Fruit fly (Drosophila melanogaster): ENCODE results near the gene CG15760.

The CG15760 gene

dm6 chrX:13641115-13641890 lies 28.2 kb upstream of the CG15760 start (continued):
- peak; percentile 95 for TF ChIP-seq Hmr (GFP tag; optimal IDR thresholded peaks at IDR 0.05)
- peak; percentile 92 for TF ChIP-seq Fer1 (GFP tag; optimal IDR thresholded peaks at IDR 0.05)
- peak; percentile 89 for TF ChIP-seq Ssrp (tag; optimal IDR thresholded peaks at IDR 0.05)
- peak; percentile 76 for TF ChIP-seq CG6683 (GFP tag; optimal IDR thresholded peaks at IDR 0.05)
- peak; percentile 91; the same call in 2 of the 3 replicates for TF ChIP-seq C15 (GFP tag; IDR thresholded peaks at IDR 0.05)
- no peak for TF ChIP-seq corto (GFP tag; optimal IDR thresholded peaks at IDR 0.05)
- TF ChIP-seq CG10321 (GFP tag; IDR thresholded peaks at IDR 0.05), result peak; percentile 75
- TF ChIP-seq fu2 (GFP tag; optimal IDR thresholded peaks at IDR 0.05), result peak; percentile 95
- peak; percentile 93 for TF ChIP-seq CG12942 (GFP tag; optimal IDR thresholded peaks at IDR 0.05)
- peak; percentile 78 for TF ChIP-seq CG3163 (GFP tag; optimal IDR thresholded peaks at IDR 0.05)
- TF ChIP-seq CG34224 (GFP tag; IDR thresholded peaks at IDR 0.05; ENCODE audit: partially characterized antibody), result no peak
- TF ChIP-seq Bteb2 (GFP tag; optimal IDR thresholded peaks at IDR 0.05), result peak; percentile 94
- peak; percentile 90 for TF ChIP-seq CG6689 (GFP tag; IDR thresholded peaks at IDR 0.05)
- TF ChIP-seq YL-1 (GFP tag; optimal IDR thresholded peaks at IDR 0.05), result peak; percentile 79
- peak; percentile 85; the same call in 2 of the 3 replicates for TF ChIP-seq otp (GFP tag; IDR thresholded peaks at IDR 0.05)
- TF ChIP-seq z (GFP tag; IDR thresholded peaks at IDR 0.05), result peak; percentile 61; the same call in 2 of the 3 replicates
- TF ChIP-seq Gsc (GFP tag; IDR thresholded peaks at IDR 0.05), result peak; percentile 76
- TF ChIP-seq tup (GFP tag; optimal IDR thresholded peaks at IDR 0.05), result peak; percentile 92
- peak; percentile 88 for TF ChIP-seq ATbp (GFP tag; optimal IDR thresholded peaks at IDR 0.05)
- peak; percentile 92 for TF ChIP-seq sisA (GFP tag; IDR thresholded peaks at IDR 0.05)
- TF ChIP-seq CG12071 (GFP tag; optimal IDR thresholded peaks at IDR 0.05), result peak; percentile 85
- TF ChIP-seq CG13894 (tag; optimal IDR thresholded peaks at IDR 0.05), result peak; percentile 88
- peak; percentile 88 for TF ChIP-seq Rx (GFP tag; IDR thresholded peaks at IDR 0.05)
- TF ChIP-seq CG31224 (GFP tag; IDR thresholded peaks at IDR 0.05), result peak; percentile 88
- TF ChIP-seq sens (GFP tag), result peak; percentile 99
- TF ChIP-seq CG10431 (GFP tag; optimal IDR thresholded peaks at IDR 0.05), result peak; percentile 64
- TF ChIP-seq inv (GFP tag; IDR thresholded peaks at IDR 0.05; ENCODE audit: partially characterized antibody), result no peak
- TF ChIP-seq pfk (GFP tag; optimal IDR thresholded peaks at IDR 0.05), result no peak
- peak; percentile 91 for TF ChIP-seq ttk (GFP tag; IDR thresholded peaks at IDR 0.05)
- peak; percentile 94 for TF ChIP-seq CG1647 (GFP tag; optimal IDR thresholded peaks at IDR 0.05)
- peak; percentile 91 for TF ChIP-seq gsb (GFP tag; IDR thresholded peaks at IDR 0.05)
- TF ChIP-seq CG13287 (GFP tag; IDR thresholded peaks at IDR 0.05; ENCODE audit: partially characterized antibody), result no peak
- peak; percentile 67 for TF ChIP-seq kni (GFP tag; optimal IDR thresholded peaks at IDR 0.05)
- TF ChIP-seq Ets97D (GFP tag; optimal IDR thresholded peaks at IDR 0.05), result peak; percentile 87
- peak; percentile 95 for TF ChIP-seq Hsf (GFP tag; optimal IDR thresholded peaks at IDR 0.05)
- peak; percentile 79 for TF ChIP-seq NK7.1 (GFP tag; optimal IDR thresholded peaks at IDR 0.05)
- peak; percentile 92 for TF ChIP-seq CG14050 (GFP tag; IDR thresholded peaks at IDR 0.05)
- TF ChIP-seq CG2875 (GFP tag; optimal IDR thresholded peaks at IDR 0.05), result peak; percentile 87
- TF ChIP-seq cato (GFP tag; optimal IDR thresholded peaks at IDR 0.05; ENCODE audit: borderline replicate concordance), result peak; percentile 90
- TF ChIP-seq CG31365 (tag; optimal IDR thresholded peaks at IDR 0.05), result peak; percentile 60
- no peak for TF ChIP-seq knrl (GFP tag; IDR thresholded peaks at IDR 0.05; ENCODE audit: partially characterized antibody)
- no peak for TF ChIP-seq CG14860 (GFP tag; IDR thresholded peaks at IDR 0.05; ENCODE audit: partially characterized antibody)
- peak; percentile 95 for TF ChIP-seq CG7839 (tag; optimal IDR thresholded peaks at IDR 0.05)
- peak; percentile 33 for TF ChIP-seq Elba2 (GFP tag; optimal IDR thresholded peaks at IDR 0.05)
- TF ChIP-seq oc (tag; optimal IDR thresholded peaks at IDR 0.05), result peak; percentile 88
- peak; percentile 88 for TF ChIP-seq seq (GFP tag; IDR thresholded peaks at IDR 0.05)
- peak; percentile 93 for TF ChIP-seq CG34422 (GFP tag; IDR thresholded peaks at IDR 0.05)
- TF ChIP-seq Fer2 (tag; optimal IDR thresholded peaks at IDR 0.05), result peak; percentile 88
- peak; percentile 89 for TF ChIP-seq ase (GFP tag; IDR thresholded peaks at IDR 0.05)
